Worm (Caenorhabditis elegans): ENCODE results near the gene vha-12.

ce11 chrX:4222779-4223387 is 32.0 kb downstream of the vha-12 start:
- TF ChIP-seq nhr-11 (tag; optimal IDR thresholded peaks at IDR 0.05) (peak; percentile 88), mef-2 (tag; optimal IDR thresholded peaks at IDR 0.05) (peak; percentile 84), nhr-20 (tag; optimal IDR thresholded peaks at IDR 0.05) (peak; percentile 97), nhr-12 (tag; optimal IDR thresholded peaks at IDR 0.05) (no peak), alr-1 (tag; optimal IDR thresholded peaks at IDR 0.05; ENCODE audit: borderline replicate concordance) (no peak), unc-62 (GFP tag; optimal IDR thresholded peaks at IDR 0.05) (no peak), rnt-1 (tag; optimal IDR thresholded peaks at IDR 0.05) (peak; percentile 60), lsy-2 (tag; optimal IDR thresholded peaks at IDR 0.05) (peak; percentile 63 to 86), lir-3 (tag; optimal IDR thresholded peaks at IDR 0.05; ENCODE audit: poor library complexity) (peak; percentile 71), nhr-28 (tag; optimal IDR thresholded peaks at IDR 0.05) (peak; percentile 49), snpc-4 (tag; optimal IDR thresholded peaks at IDR 0.05) (peak; percentile 18)

Data from whole organism, L1 larva.